Fruit fly (Drosophila melanogaster) whole organism, wandering third instar larva: Measurements from ENCODE around the gene eIF4G1.

Experiments
- CrebA ChIP-seq: fragments of 200-800 bp; sonication (Bioruptor generic); optimal IDR thresholded peaks from 2 replicates; lab custom pipeline; 2016; ENCODE audit warnings: missing biosample characterization, mild to moderate bottlenecking, missing genetic modification characterization, borderline replicate concordance
- Jra ChIP-seq: sonication (Bioruptor generic); optimal IDR thresholded peaks from 2 replicates; lab custom pipeline; 2016; ENCODE audit warnings: missing biosample characterization, missing genetic modification characterization
- Myc ChIP-seq: fragments of >200 bp; optimal IDR thresholded peaks from 2 replicates; lab custom pipeline; 2017
- br ChIP-seq: fragments of 200-800 bp; sonication (Bioruptor generic); optimal IDR thresholded peaks from 2 replicates; lab custom pipeline; 2016; ENCODE audit warnings: missing biosample characterization, missing genetic modification characterization
- dl ChIP-seq, 2 experiments: fragments of 175-275, 200-275 bp in 1 of 2; fragments of 200-275 bp in 1 of 2; sonication (Bioruptor generic); optimal IDR thresholded peaks; lab custom pipeline; 2018; ENCODE audit warnings: mild to moderate bottlenecking in 2 of 2, missing biosample characterization in 2 of 2, missing genetic modification characterization in 2 of 2, moderate library complexity in 2 of 2; ENCODE audit not compliant: partially characterized antibody in 2 of 2, insufficient read depth in 1 of 2
- dmrt93B ChIP-seq: fragments of 200-800 bp; sonication (Bioruptor generic); optimal IDR thresholded peaks from 2 replicates; lab custom pipeline; 2018; ENCODE audit warnings: missing biosample characterization, mild to moderate bottlenecking, missing genetic modification characterization
- ey ChIP-seq: fragments of 200-800 bp; sonication (Bioruptor generic); optimal IDR thresholded peaks from 2 replicates; lab custom pipeline; 2016; ENCODE audit warnings: missing biosample characterization, missing genetic modification characterization

dm6 chr4:959110-959920 lies 28.8 kb upstream of the eIF4G1 start:
- no peak for TF ChIP-seq Myc (lab: Kevin White, UChicago)
- TF ChIP-seq dl (GFP tag; optimal IDR thresholded peaks at IDR 0.05; lab: Kevin White, UChicago; ENCODE audit: insufficient read depth in 1 of 2, partially characterized antibody in 2 of 2) = no peak
- no peak for TF ChIP-seq ey (GFP tag; lab: Kevin White, UChicago)
- no peak for TF ChIP-seq br
- TF ChIP-seq CrebA (GFP tag; lab: Kevin White, UChicago) = no peak
- TF ChIP-seq dmrt93B (GFP tag; lab: Kevin White, UChicago) = no peak
- TF ChIP-seq Jra (GFP tag; lab: Kevin White, UChicago) = no peak
